Fruit fly (Drosophila melanogaster): ENCODE measurements around the gene CG11134.

CG11134 gene

dm6 chrX:13737939-13738338 lies at the start of gene CG11134:
CG11134 (plus strand) TSS chrX:13737942.
- TF ChIP-seq CG17801 (GFP tag; optimal IDR thresholded peaks at IDR 0.05; ENCODE audit: partially characterized antibody) = no peak

dm6 chrX:13691992-13692391 lies 45.8 kb upstream of the CG11134 start, which contains the start of gene Nna1:
Nna1 (plus strand) TSS chrX:13692292.
- TF ChIP-seq CG17801 (GFP tag; optimal IDR thresholded peaks at IDR 0.05; ENCODE audit: partially characterized antibody) = no peak

- TF ChIP-seq CG17801 (GFP tag; optimal IDR thresholded peaks at IDR 0.05; ENCODE audit: partially characterized antibody) = no peak
Measured at dm6 chrX:13698717-13699427, 38.9 kb upstream of the CG11134 start.

dm6 chrX:13699666-13700065 lies 38.1 kb upstream of the CG11134 start:
- no peak for TF ChIP-seq CG17801 (GFP tag; optimal IDR thresholded peaks at IDR 0.05; ENCODE audit: partially characterized antibody)

dm6 chrX:13717982-13718402 lies 19.8 kb upstream of the CG11134 start, which contains the start of gene Nadsyn:
Nadsyn (minus strand) TSS chrX:13718285.
- TF ChIP-seq CG17801 (GFP tag; optimal IDR thresholded peaks at IDR 0.05; ENCODE audit: partially characterized antibody) = peak; percentile 28

- TF ChIP-seq CG17801 (GFP tag; optimal IDR thresholded peaks at IDR 0.05; ENCODE audit: partially characterized antibody) = peak; percentile 38
Measured at dm6 chrX:13721934-13722333, 15.8 kb upstream of the CG11134 start, which contains the start of the genes Mrgn1 and mus101. Mrgn1 (minus strand) TSS chrX:13721977. mus101 (plus strand) TSS chrX:13722246.

- peak; percentile 82 for TF ChIP-seq CG17801 (GFP tag; optimal IDR thresholded peaks at IDR 0.05; ENCODE audit: partially characterized antibody)
Measured at dm6 chrX:13734866-13735265, 2.9 kb upstream of the CG11134 start.

- no peak for TF ChIP-seq CG17801 (GFP tag; optimal IDR thresholded peaks at IDR 0.05; ENCODE audit: partially characterized antibody)
Measured at dm6 chrX:13735322-13736173, 2.2 kb upstream of the CG11134 start.

- TF ChIP-seq CG17801 (GFP tag; optimal IDR thresholded peaks at IDR 0.05; ENCODE audit: partially characterized antibody) = no peak
Measured at dm6 chrX:13736174-13736482, 1.6 kb upstream of the CG11134 start, which contains the start of gene g. g (minus strand) TSS chrX:13736278.

dm6 chrX:13739411-13739888 lies 1.7 kb downstream of the CG11134 start, which contains the start of gene CG11151:
CG11151 (plus strand) TSS chrX:13739744.
- peak; percentile 98 for TF ChIP-seq CG17801 (GFP tag; optimal IDR thresholded peaks at IDR 0.05; ENCODE audit: partially characterized antibody)

- TF ChIP-seq CG17801 (GFP tag; optimal IDR thresholded peaks at IDR 0.05; ENCODE audit: partially characterized antibody) = peak; percentile 87
Measured at dm6 chrX:13740062-13740461, 2.3 kb downstream of the CG11134 start.

- TF ChIP-seq CG17801 (GFP tag; optimal IDR thresholded peaks at IDR 0.05; ENCODE audit: partially characterized antibody) = no peak
Measured at dm6 chrX:13740992-13741391, 3.2 kb downstream of the CG11134 start.

- peak; percentile 11 for TF ChIP-seq CG17801 (GFP tag; optimal IDR thresholded peaks at IDR 0.05; ENCODE audit: partially characterized antibody)
Measured at dm6 chrX:13744599-13745052, 6.9 kb downstream of the CG11134 start, which contains the start of gene Grip91. Grip91 (minus strand) TSS chrX:13744683.

- TF ChIP-seq CG17801 (GFP tag; optimal IDR thresholded peaks at IDR 0.05; ENCODE audit: partially characterized antibody) = no peak
Measured at dm6 chrX:13747052-13747451, 9.3 kb downstream of the CG11134 start.

Data from ovary, adult (tissue).